Worm (Caenorhabditis elegans) whole organism, early embryonic: ENCODE measurements around the gene ubc-8.

Experiments used
- B0310.2 ChIP-seq: sonication (generic microtip); optimal IDR thresholded peaks from 2 replicates; lab custom pipeline; 2016; ENCODE audit warnings: mild to moderate bottlenecking, missing genetic modification characterization, missing compliant biosample characterization
- aly-1 ChIP-seq: sonication (generic microtip); optimal IDR thresholded peaks from 2 replicates; lab custom pipeline; 2016; ENCODE audit warnings: missing genetic modification characterization, missing compliant biosample characterization
- ama-1 ChIP-seq: fragments of 150-350 bp; optimal IDR thresholded peaks from 2 replicates; lab custom pipeline; 2014
- flt-1 ChIP-seq: fragments of 200-800 bp; sonication (Bioruptor generic); IDR thresholded peaks from 2 replicates; pipeline ENCODE4 v1.3.6; 2022; ENCODE audit warnings: missing genetic modification characterization, missing compliant biosample characterization
- hnd-1 ChIP-seq: sonication (generic microtip); optimal IDR thresholded peaks from 2 replicates; lab custom pipeline; 2016; ENCODE audit warnings: missing genetic modification characterization, missing compliant biosample characterization
- scrt-1 ChIP-seq: fragments of 200-800 bp; sonication (Bioruptor generic); IDR thresholded peaks from 2 replicates; pipeline ENCODE4 v1.3.6; 2022; ENCODE audit warnings: missing genetic modification characterization, missing compliant biosample characterization
- tbx-37 ChIP-seq: fragments of 200-800 bp; sonication (Bioruptor generic); conservative IDR thresholded peaks from 2 replicates; pipeline ENCODE4 v1.3.6; 2022; ENCODE audit warnings: missing genetic modification reagents, missing genetic modification characterization, missing compliant biosample characterization

ce11 chrIV:2734675-2735074, 27.6 kb upstream of the ubc-8 start:
- TF ChIP-seq hnd-1 (tag; lab: Kevin White, UChicago) (no peak), ama-1 (lab: Kevin White, UChicago) (no peak), B0310.2 (tag; lab: Kevin White, UChicago) (no peak), aly-1 (tag; lab: Kevin White, UChicago) (no peak), flt-1 (no peak), scrt-1 (GFP tag; lab: Robert Waterston, UW) (no peak), tbx-37 (no peak)
